Worm (Caenorhabditis elegans): ENCODE data around the gene Y110A2AL.6.

ce11 chrII:2867701-2868100, 26.3 kb upstream of the Y110A2AL.6 start, which contains the start of gene Y110A2AL.2:
- TF ChIP-seq him-1 (tag; optimal IDR thresholded peaks at IDR 0.05), result no peak
- no peak for TF ChIP-seq dao-5 (tag; optimal IDR thresholded peaks at IDR 0.05)
- no peak for TF ChIP-seq W03F9.2 (tag; optimal IDR thresholded peaks at IDR 0.05)
